Fruit fly (Drosophila melanogaster) whole organism, prepupa: ENCODE data around the gene CG13064.

Experiments used
- Blimp-1 ChIP-seq: fragments of 200-800 bp; sonication (Bioruptor generic); optimal IDR thresholded peaks from 3 replicates; lab custom pipeline; 2017; ENCODE audit warnings: missing biosample characterization, missing genetic modification characterization, mild to moderate bottlenecking, moderate library complexity, missing genetic modification reagents
- CG15336 ChIP-seq: fragments of 200-800 bp; sonication (Bioruptor generic); IDR thresholded peaks from 2 replicates; pipeline ENCODE4 v1.3.6; 2022; ENCODE audit warnings: missing biosample characterization, missing genetic modification characterization
- CG6808 ChIP-seq: fragments of 200-800 bp; sonication (Bioruptor generic); optimal IDR thresholded peaks from 3 replicates; lab custom pipeline; 2017; ENCODE audit warnings: missing biosample characterization, missing genetic modification characterization, mild to moderate bottlenecking, moderate library complexity, missing genetic modification reagents
- CG6854 ChIP-seq: fragments of 200-800 bp; sonication (Bioruptor generic); optimal IDR thresholded peaks from 2 replicates; lab custom pipeline; 2017; ENCODE audit warnings: missing biosample characterization, mild to moderate bottlenecking, missing genetic modification characterization
- CG9139 ChIP-seq: fragments of 200-800 bp; sonication (Bioruptor generic); optimal IDR thresholded peaks from 3 replicates; lab custom pipeline; 2017; ENCODE audit warnings: missing biosample characterization, mild to moderate bottlenecking, missing genetic modification characterization
- Eip78C ChIP-seq: fragments of 200-800 bp; sonication (Bioruptor generic); peaks from one replicate; lab custom pipeline; 2016; ENCODE audit warnings: missing biosample characterization, missing genetic modification characterization
- Gug ChIP-seq: fragments of 200-800 bp; sonication (Bioruptor generic); IDR thresholded peaks from 2 replicates; pipeline ENCODE4 v1.3.6; 2022; ENCODE audit warnings: missing biosample characterization, missing genetic modification characterization
- OdsH ChIP-seq: fragments of 200-800 bp; sonication (Bioruptor generic); optimal IDR thresholded peaks from 3 replicates; lab custom pipeline; 2016; ENCODE audit warnings: missing biosample characterization, missing genetic modification characterization
- esn ChIP-seq: fragments of 200-800 bp; sonication (Bioruptor generic); optimal IDR thresholded peaks from 2 replicates; lab custom pipeline; 2016; ENCODE audit warnings: missing biosample characterization, mild to moderate bottlenecking, missing genetic modification characterization, moderate library complexity
- fkh ChIP-seq: fragments of 200-800 bp; sonication (Bioruptor generic); optimal IDR thresholded peaks from 3 replicates; lab custom pipeline; 2017; ENCODE audit warnings: missing biosample characterization, mild to moderate bottlenecking, missing genetic modification characterization, moderate library complexity
- lz ChIP-seq: fragments of 200-800 bp; sonication (Bioruptor generic); optimal IDR thresholded peaks from 3 replicates; lab custom pipeline; 2016; ENCODE audit warnings: missing biosample characterization, missing genetic modification characterization
- spab ChIP-seq: fragments of 200-800 bp; sonication (Bioruptor generic); optimal IDR thresholded peaks from 2 replicates; lab custom pipeline; 2017; ENCODE audit warnings: missing biosample characterization, mild to moderate bottlenecking, missing genetic modification characterization, missing genetic modification reagents
- ss ChIP-seq, 2 experiments: fragments of 200-800 bp; sonication (Bioruptor generic); optimal IDR thresholded peaks; 2 replicates in 1 of 2; 3 replicates in 1 of 2; lab custom pipeline; 2017 to 2018; ENCODE audit warnings: mild to moderate bottlenecking in 2 of 2, missing biosample characterization in 2 of 2, missing genetic modification characterization in 2 of 2, moderate library complexity in 1 of 2
- vri ChIP-seq: fragments of 200-800 bp; sonication (Bioruptor generic); optimal IDR thresholded peaks from 3 replicates; lab custom pipeline; 2016; ENCODE audit warnings: missing biosample characterization, mild to moderate bottlenecking, missing genetic modification characterization

dm6 chr3L:16303982-16304381 lies 23.8 kb downstream of the CG13064 start, which contains the start of gene CG43249:
- TF ChIP-seq spab (GFP tag; lab: Kevin White, UChicago) (no peak), OdsH (GFP tag; lab: Kevin White, UChicago) (no peak), CG9139 (no peak), fkh (GFP tag; lab: Kevin White, UChicago) (no peak), lz (GFP tag; lab: Kevin White, UChicago) (no peak), vri (GFP tag; lab: Kevin White, UChicago) (no peak), CG6854 (GFP tag; lab: Kevin White, UChicago) (no peak), Eip78C (no peak), Blimp-1 (GFP tag; lab: Kevin White, UChicago) (no peak), CG15336 (GFP tag; lab: Robert Waterston, UW) (no peak), ss (GFP tag; optimal IDR thresholded peaks at IDR 0.05; lab: Kevin White, UChicago) (no peak), esn (GFP tag; lab: Kevin White, UChicago) (no peak), CG6808 (GFP tag; lab: Kevin White, UChicago) (no peak), Gug (GFP tag; lab: Robert Waterston, UW) (no peak)
